Fruit fly (Drosophila melanogaster) whole organism, embryonic: ENCODE data around the gene dls.

Experiments used
- BEAF-32 ChIP-seq: fragments of 200-800 bp; sonication (Bioruptor generic); optimal IDR thresholded peaks from 3 replicates; lab custom pipeline; 2017; ENCODE audit warnings: missing biosample characterization, missing genetic modification characterization, mild to moderate bottlenecking, moderate library complexity, missing genetic modification reagents
- BtbVII ChIP-seq: fragments of 200-800 bp; sonication (Bioruptor generic); optimal IDR thresholded peaks from 3 replicates; lab custom pipeline; 2017; ENCODE audit warnings: missing biosample characterization, mild to moderate bottlenecking, missing genetic modification characterization
- CG10267 ChIP-seq: fragments of 200-800 bp; sonication (Bioruptor generic); optimal IDR thresholded peaks from 2 replicates; lab custom pipeline; 2018; ENCODE audit warnings: missing biosample characterization, mild to moderate bottlenecking, missing genetic modification characterization, moderate library complexity
- CG10274 ChIP-seq: fragments of 200-800 bp; sonication (Bioruptor generic); optimal IDR thresholded peaks from 3 replicates; lab custom pipeline; 2017; ENCODE audit warnings: missing biosample characterization, mild to moderate bottlenecking, missing genetic modification characterization
- CG12071 ChIP-seq: fragments of 200-800 bp; sonication (Bioruptor generic); optimal IDR thresholded peaks from 3 replicates; lab custom pipeline; 2018; ENCODE audit warnings: missing biosample characterization, mild to moderate bottlenecking, missing genetic modification characterization
- CG12236 ChIP-seq: fragments of 200-800 bp; sonication (Bioruptor generic); optimal IDR thresholded peaks from 2 replicates; lab custom pipeline; 2016; ENCODE audit warnings: missing biosample characterization, missing genetic modification characterization
- CG14667 ChIP-seq: fragments of 200-800 bp; sonication (Bioruptor generic); IDR thresholded peaks from 2 replicates; pipeline ENCODE4 v1.3.6; 2022; ENCODE audit warnings: missing biosample characterization, missing genetic modification characterization
- CG15479 ChIP-seq: fragments of 200-800 bp; sonication (Bioruptor generic); optimal IDR thresholded peaks from 3 replicates; lab custom pipeline; 2019; ENCODE audit warnings: missing biosample characterization, mild to moderate bottlenecking, missing genetic modification characterization, moderate library complexity
- CG15696 ChIP-seq: fragments of 200-800 bp; sonication (Bioruptor generic); optimal IDR thresholded peaks from 2 replicates; lab custom pipeline; 2019; ENCODE audit warnings: missing biosample characterization, mild to moderate bottlenecking, missing genetic modification characterization, moderate library complexity
- CG1603 ChIP-seq: fragments of 200-800 bp; sonication (Bioruptor generic); optimal IDR thresholded peaks from 2 replicates; lab custom pipeline; 2019; ENCODE audit warnings: missing biosample characterization, mild to moderate bottlenecking, missing genetic modification characterization, moderate library complexity
- CG17385 ChIP-seq: fragments of 200-800 bp; sonication (Bioruptor generic); optimal IDR thresholded peaks from 3 replicates; lab custom pipeline; 2018; ENCODE audit warnings: missing biosample characterization, mild to moderate bottlenecking, missing genetic modification characterization
- CG2116 ChIP-seq: fragments of 200-800 bp; sonication (Bioruptor generic); optimal IDR thresholded peaks from 3 replicates; lab custom pipeline; 2018; ENCODE audit warnings: missing biosample characterization, mild to moderate bottlenecking, missing genetic modification characterization
- CG2199 ChIP-seq: fragments of 200-800 bp; sonication (Bioruptor generic); IDR thresholded peaks from 3 replicates; pipeline ENCODE4 v1.3.6; 2022; ENCODE audit warnings: missing biosample characterization, missing genetic modification characterization
- CG30020 ChIP-seq: fragments of 200-800 bp; optimal IDR thresholded peaks from 2 replicates; lab custom pipeline; 2019; ENCODE audit warnings: missing biosample characterization, mild to moderate bottlenecking, missing genetic modification characterization, moderate library complexity
- CG3281 ChIP-seq: fragments of 200-800 bp; sonication (Bioruptor generic); optimal IDR thresholded peaks from 3 replicates; lab custom pipeline; 2017; ENCODE audit warnings: missing biosample characterization, mild to moderate bottlenecking, missing genetic modification characterization
- CG34224 ChIP-seq: fragments of 200-800 bp; sonication (Bioruptor generic); IDR thresholded peaks from 3 replicates; pipeline ENCODE4 v1.3.6; 2022; ENCODE audit warnings: missing biosample characterization, missing genetic modification characterization; ENCODE audit not compliant: partially characterized antibody
- CoRest ChIP-seq: fragments of 200-800 bp; sonication (Bioruptor generic); optimal IDR thresholded peaks from 3 replicates; lab custom pipeline; 2018; ENCODE audit warnings: missing biosample characterization, mild to moderate bottlenecking, missing genetic modification characterization, moderate library complexity
- MESR4 ChIP-seq: fragments of 200-800 bp; sonication (Bioruptor generic); optimal IDR thresholded peaks from 2 replicates; lab custom pipeline; 2018; ENCODE audit warnings: missing biosample characterization, mild to moderate bottlenecking, missing genetic modification characterization, moderate library complexity
- MTF-1 ChIP-seq: fragments of 200-800 bp; sonication (Bioruptor generic); optimal IDR thresholded peaks from 2 replicates; lab custom pipeline; 2018; ENCODE audit warnings: missing biosample characterization, mild to moderate bottlenecking, missing genetic modification characterization, borderline replicate concordance
- Med ChIP-seq: fragments of 200-800 bp; sonication (Bioruptor generic); peaks from one replicate; lab custom pipeline; 2016; ENCODE audit warnings: missing biosample characterization, missing genetic modification characterization, mild to moderate bottlenecking, inconsistent platforms, moderate library complexity
- Mrtf ChIP-seq: fragments of 200-800 bp; sonication (Bioruptor generic); IDR thresholded peaks from 3 replicates; pipeline ENCODE4 v1.3.6; 2022; ENCODE audit warnings: missing biosample characterization, missing genetic modification characterization
- Trl ChIP-seq, 3 experiments: fragments of >200 bp in 2 of 3; fragments of 200-800 bp in 1 of 3; sonication (Bioruptor generic) in 1 of 3; optimal IDR thresholded peaks; 2 replicates in 1 of 3; 3 replicates in 2 of 3; lab custom pipeline; 2016 to 2017; ENCODE audit warnings: missing biosample characterization in 1 of 3, missing genetic modification characterization in 1 of 3
- aop ChIP-seq: fragments of 200-800 bp; sonication (Bioruptor generic); IDR thresholded peaks from 2 replicates; pipeline ENCODE4 v1.3.6; 2022; ENCODE audit warnings: missing biosample characterization, missing genetic modification characterization
- ato ChIP-seq: fragments of 200-800 bp; sonication (Bioruptor generic); IDR thresholded peaks from 2 replicates; pipeline ENCODE4 v1.3.6; 2022; ENCODE audit warnings: missing biosample characterization, missing genetic modification characterization; ENCODE audit not compliant: partially characterized antibody
- az2 ChIP-seq: fragments of 200-800 bp; sonication (Bioruptor generic); optimal IDR thresholded peaks from 3 replicates; lab custom pipeline; 2016; ENCODE audit warnings: missing biosample characterization, missing genetic modification characterization
- bsh ChIP-seq, 2 experiments: fragments of 200-800 bp; sonication (Bioruptor generic); optimal IDR thresholded peaks; 2 replicates each; lab custom pipeline; 2017 to 2018; ENCODE audit warnings: mild to moderate bottlenecking in 2 of 2, missing biosample characterization in 2 of 2, missing genetic modification characterization in 2 of 2, moderate library complexity in 1 of 2
- emc ChIP-seq: fragments of 200-800 bp; sonication (Bioruptor generic); optimal IDR thresholded peaks from 2 replicates; lab custom pipeline; 2016; ENCODE audit warnings: missing biosample characterization, missing genetic modification characterization
- fd102C ChIP-seq: fragments of 200-800 bp; sonication (Bioruptor generic); optimal IDR thresholded peaks from 2 replicates; lab custom pipeline; 2018; ENCODE audit warnings: missing biosample characterization, mild to moderate bottlenecking, missing genetic modification characterization, moderate library complexity
- fru ChIP-seq: fragments of >200 bp; optimal IDR thresholded peaks from 2 replicates; lab custom pipeline; 2017
- gcm2 ChIP-seq: fragments of 200-800 bp; sonication (Bioruptor generic); optimal IDR thresholded peaks from 2 replicates; lab custom pipeline; 2016; ENCODE audit warnings: missing biosample characterization, missing genetic modification characterization
- grau ChIP-seq: fragments of 200-800 bp; optimal IDR thresholded peaks from 3 replicates; lab custom pipeline; 2019; ENCODE audit warnings: missing biosample characterization, mild to moderate bottlenecking, missing genetic modification characterization, moderate library complexity
- hb ChIP-seq: fragments of 200-800 bp; sonication (Bioruptor generic); IDR thresholded peaks from 3 replicates; pipeline ENCODE4 v1.3.6; 2022; ENCODE audit warnings: missing biosample characterization, missing genetic modification characterization; ENCODE audit not compliant: partially characterized antibody
- inv ChIP-seq: fragments of 200-800 bp; sonication (Bioruptor generic); IDR thresholded peaks from 2 replicates; pipeline ENCODE4 v1.3.6; 2022; ENCODE audit warnings: missing biosample characterization, missing genetic modification characterization; ENCODE audit not compliant: partially characterized antibody
- oc ChIP-seq: fragments of 200-800 bp; sonication (Bioruptor generic); optimal IDR thresholded peaks from 2 replicates; lab custom pipeline; 2018; ENCODE audit warnings: missing biosample characterization, mild to moderate bottlenecking, missing genetic modification characterization, moderate library complexity
- shn ChIP-seq: fragments of 200-800 bp; sonication (Bioruptor generic); optimal IDR thresholded peaks from 3 replicates; lab custom pipeline; 2016; ENCODE audit warnings: missing biosample characterization, missing genetic modification characterization
- sna ChIP-seq: fragments of 200-800 bp; sonication (Bioruptor generic); IDR thresholded peaks from 2 replicates; pipeline ENCODE4 v1.3.6; 2022; ENCODE audit warnings: missing biosample characterization, missing genetic modification characterization; ENCODE audit not compliant: partially characterized antibody
- tll ChIP-seq, 2 experiments: fragments of 200-800 bp in 1 of 2; fragments of >200 bp in 1 of 2; sonication (Bioruptor generic) in 1 of 2; optimal IDR thresholded peaks; 2 replicates each; lab custom pipeline; 2017 to 2019; ENCODE audit warnings: missing biosample characterization in 2 of 2, missing genetic modification characterization in 2 of 2, mild to moderate bottlenecking in 1 of 2, moderate library complexity in 1 of 2
- usp ChIP-seq: fragments of >200 bp; optimal IDR thresholded peaks from 2 replicates; lab custom pipeline; 2017; ENCODE audit warnings: missing biosample characterization, missing genetic modification characterization
- zfh1 ChIP-seq: fragments of 200-800 bp; sonication (Bioruptor generic); IDR thresholded peaks from 3 replicates; pipeline ENCODE4 v1.3.6; 2022; ENCODE audit warnings: missing biosample characterization, missing genetic modification characterization

Gene dls

DNA sequence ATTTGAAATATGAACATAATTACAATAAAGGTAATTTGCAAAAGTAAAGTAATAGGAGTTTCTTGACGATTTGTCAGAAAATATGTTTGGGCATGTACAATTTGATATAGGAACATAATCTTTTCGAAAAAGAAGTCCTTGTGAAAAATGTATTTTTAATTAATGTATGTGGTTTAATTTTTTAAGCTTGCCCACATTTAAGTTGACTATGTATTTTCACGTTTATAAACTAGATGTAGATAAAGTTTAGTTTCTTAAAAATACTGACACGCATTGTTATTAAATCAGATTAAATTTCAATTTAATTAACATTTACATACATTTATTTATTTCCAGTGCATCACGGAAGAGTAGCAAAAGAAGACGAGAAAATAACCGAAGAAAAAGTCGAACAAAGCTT is 24.6 kb upstream of the dls start (continued):
- TF ChIP-seq BtbVII (GFP tag; lab: Kevin White, UChicago) = no peak
- TF ChIP-seq CG10274 (GFP tag; lab: Kevin White, UChicago) = no peak
- peak; percentile 2 for TF ChIP-seq CoRest (tag; lab: Kevin White, UChicago)
- TF ChIP-seq CG34224 (GFP tag; lab: Robert Waterston, UW) = no peak
- TF ChIP-seq CG10267 (tag; lab: Kevin White, UChicago) = no peak
- TF ChIP-seq az2 (GFP tag; lab: Kevin White, UChicago) = no peak
- TF ChIP-seq sna = no peak
- TF ChIP-seq CG15696 (tag; lab: Kevin White, UChicago) = no peak
- no peak for TF ChIP-seq fd102C (GFP tag; lab: Kevin White, UChicago)
- no peak for TF ChIP-seq MTF-1 (GFP tag; lab: Kevin White, UChicago)
- no peak for TF ChIP-seq CG14667 (GFP tag; lab: Robert Waterston, UW)
- TF ChIP-seq CG2116 (GFP tag; lab: Kevin White, UChicago) = no peak
- no peak for TF ChIP-seq CG3281 (GFP tag; lab: Kevin White, UChicago)
- TF ChIP-seq inv (GFP tag; lab: Robert Waterston, UW) = no peak
- no peak for TF ChIP-seq gcm2 (GFP tag; lab: Kevin White, UChicago)
- TF ChIP-seq CG1603 (tag; lab: Kevin White, UChicago) = no peak
- TF ChIP-seq bsh (GFP tag; optimal IDR thresholded peaks at IDR 0.05; lab: Kevin White, UChicago) = peak in 1 of 2 experiments; percentile 3
- no peak for TF ChIP-seq fru (lab: Kevin White, UChicago)
- TF ChIP-seq tll (GFP tag; optimal IDR thresholded peaks at IDR 0.05; lab: Kevin White, UChicago) = no peak
- no peak for TF ChIP-seq emc (GFP tag; lab: Kevin White, UChicago)
- no peak for TF ChIP-seq usp (GFP tag; lab: Kevin White, UChicago)

dm6 chr3L:16177309-16177708 is 23.8 kb upstream of the dls start:
- no peak for TF ChIP-seq CG2199 (GFP tag; lab: Robert Waterston, UW)
- peak in 1 of 2 experiments; percentile 7 for TF ChIP-seq Trl (optimal IDR thresholded peaks at IDR 0.05; lab: Kevin White, UChicago)
- TF ChIP-seq Trl (GFP tag; optimal IDR thresholded peaks at IDR 0.05; lab: Kevin White, UChicago) = no peak
- TF ChIP-seq shn (GFP tag; lab: Kevin White, UChicago) = no peak
- no peak for TF ChIP-seq Mrtf (GFP tag; lab: Robert Waterston, UW)
- TF ChIP-seq CG17385 (GFP tag; lab: Kevin White, UChicago) = no peak
- TF ChIP-seq zfh1 (GFP tag; lab: Robert Waterston, UW) = no peak
- no peak for TF ChIP-seq CG30020
- TF ChIP-seq CG15479 = no peak
- no peak for TF ChIP-seq hb (GFP tag; lab: Robert Waterston, UW)
- TF ChIP-seq CG12236 (GFP tag; lab: Kevin White, UChicago) = no peak
- TF ChIP-seq CG12071 (GFP tag; lab: Kevin White, UChicago) = no peak
- TF ChIP-seq aop (GFP tag; lab: Robert Waterston, UW) = no peak
- TF ChIP-seq oc (tag; lab: Kevin White, UChicago) = no peak
- TF ChIP-seq BEAF-32 = no peak
- TF ChIP-seq MESR4 = no peak
- TF ChIP-seq grau (tag; lab: Kevin White, UChicago) = no peak
- TF ChIP-seq Med = peak; percentile 8
- TF ChIP-seq ato (GFP tag; lab: Robert Waterston, UW) = no peak
